Worm (Caenorhabditis elegans): ENCODE data around the gene M02F4.1.

Gene M02F4.1

DNA sequence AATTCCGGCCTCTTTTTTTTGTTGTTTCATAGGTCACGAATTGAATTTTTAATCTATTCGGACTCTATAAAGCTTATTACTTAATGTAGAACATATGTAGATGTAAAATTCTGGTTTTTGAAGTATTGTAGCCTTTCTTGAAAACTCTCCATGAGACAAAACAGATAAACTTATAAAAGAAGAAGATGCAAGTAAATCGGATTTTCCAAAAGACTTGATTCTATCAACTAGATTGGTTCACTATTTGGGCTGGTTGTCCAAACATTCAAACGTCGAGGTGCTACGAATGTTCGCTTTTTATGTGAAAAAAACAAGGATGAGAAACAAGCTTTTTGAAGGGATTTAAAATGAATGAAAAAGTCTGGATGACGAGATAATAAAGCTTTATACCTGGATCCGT, 11.1 kb upstream of the M02F4.1 start:
- no peak for TF ChIP-seq unc-62 (GFP tag; optimal IDR thresholded peaks at IDR 0.05)
- no peak for TF ChIP-seq ZK546.5 (tag; optimal IDR thresholded peaks at IDR 0.05)
- no peak for TF ChIP-seq ama-1 (optimal IDR thresholded peaks at IDR 0.05)
- TF ChIP-seq mdl-1 (tag; optimal IDR thresholded peaks at IDR 0.05): no peak
- no peak for TF ChIP-seq C34F6.9 (tag; optimal IDR thresholded peaks at IDR 0.05)
- no peak for TF ChIP-seq sem-4 (tag; optimal IDR thresholded peaks at IDR 0.05)
- no peak for TF ChIP-seq nhr-25 (tag; optimal IDR thresholded peaks at IDR 0.05)
- no peak for TF ChIP-seq elt-1 (tag; optimal IDR thresholded peaks at IDR 0.05)
- TF ChIP-seq gmeb-1 (tag; optimal IDR thresholded peaks at IDR 0.05): no peak
- no peak for TF ChIP-seq R02D3.7 (tag; optimal IDR thresholded peaks at IDR 0.05)

- TF ChIP-seq mdl-1 (tag; optimal IDR thresholded peaks at IDR 0.05): peak; percentile 38 to 56
- TF ChIP-seq egl-27 (tag; optimal IDR thresholded peaks at IDR 0.05): peak; percentile 94
- peak; percentile 54 for TF ChIP-seq blmp-1 (tag; optimal IDR thresholded peaks at IDR 0.05; ENCODE audit: insufficient read depth)
- no peak for TF ChIP-seq elt-3 (tag; optimal IDR thresholded peaks at IDR 0.05)
- TF ChIP-seq nhr-237 (tag; optimal IDR thresholded peaks at IDR 0.05): peak; percentile 66
- peak; percentile 81 for TF ChIP-seq sem-4 (tag; optimal IDR thresholded peaks at IDR 0.05)
- TF ChIP-seq mbf-1 (tag; optimal IDR thresholded peaks at IDR 0.05): peak; percentile 59
- TF ChIP-seq fos-1 (tag; optimal IDR thresholded peaks at IDR 0.05): peak; percentile 83
- peak; percentile 84 for TF ChIP-seq C34F6.9 (tag; optimal IDR thresholded peaks at IDR 0.05)
- TF ChIP-seq nhr-21 (tag; optimal IDR thresholded peaks at IDR 0.05): peak; percentile 90
- peak; percentile 97 for TF ChIP-seq unc-55 (GFP tag; optimal IDR thresholded peaks at IDR 0.05)
- TF ChIP-seq ZK546.5 (tag; optimal IDR thresholded peaks at IDR 0.05): peak; percentile 41
- TF ChIP-seq sma-9 (GFP tag; optimal IDR thresholded peaks at IDR 0.05): peak; percentile 95
- TF ChIP-seq sma-9 (tag; optimal IDR thresholded peaks at IDR 0.05): no peak
- TF ChIP-seq ztf-1 (GFP tag; conservative IDR thresholded peaks at IDR 0.05): no peak
- peak; percentile 75 for TF ChIP-seq lin-39 (tag; optimal IDR thresholded peaks at IDR 0.05)
- TF ChIP-seq lin-11 (tag; optimal IDR thresholded peaks at IDR 0.05): peak; percentile 87
- peak; percentile 87 for TF ChIP-seq sma-3 (GFP tag; optimal IDR thresholded peaks at IDR 0.05)
- TF ChIP-seq crh-2 (tag; optimal IDR thresholded peaks at IDR 0.05): peak; percentile 92
- TF ChIP-seq peb-1 (tag; optimal IDR thresholded peaks at IDR 0.05): no peak
- TF ChIP-seq nhr-11 (tag; optimal IDR thresholded peaks at IDR 0.05): peak; percentile 83
- peak; percentile 60 for TF ChIP-seq nhr-10 (tag; optimal IDR thresholded peaks at IDR 0.05)
- peak; percentile 86 for TF ChIP-seq nhr-6 (tag; optimal IDR thresholded peaks at IDR 0.05)
- TF ChIP-seq mab-5 (tag; optimal IDR thresholded peaks at IDR 0.05): peak; percentile 91
- peak; percentile 41 for TF ChIP-seq aly-2 (tag; optimal IDR thresholded peaks at IDR 0.05)
- TF ChIP-seq ceh-16 (tag; optimal IDR thresholded peaks at IDR 0.05): peak; percentile 34
- no peak for TF ChIP-seq alr-1 (tag; optimal IDR thresholded peaks at IDR 0.05)
- TF ChIP-seq ztf-4 (tag; optimal IDR thresholded peaks at IDR 0.05): peak; percentile 85
- TF ChIP-seq zag-1 (tag; optimal IDR thresholded peaks at IDR 0.05): peak; percentile 92
- TF ChIP-seq unc-62 (GFP tag; optimal IDR thresholded peaks at IDR 0.05): no peak
- TF ChIP-seq dmd-4 (tag; optimal IDR thresholded peaks at IDR 0.05): no peak
- peak; percentile 15 for TF ChIP-seq ceh-82 (tag; optimal IDR thresholded peaks at IDR 0.05)
- TF ChIP-seq nhr-23 (tag; optimal IDR thresholded peaks at IDR 0.05): no peak
- TF ChIP-seq R02D3.7 (tag; optimal IDR thresholded peaks at IDR 0.05): peak; percentile 37
- peak; percentile 86 to 88 for TF ChIP-seq lsy-2 (tag; optimal IDR thresholded peaks at IDR 0.05)
- TF ChIP-seq nhr-77 (tag; optimal IDR thresholded peaks at IDR 0.05): peak; percentile 60
- peak; percentile 93 for TF ChIP-seq nhr-129 (tag; optimal IDR thresholded peaks at IDR 0.05)
- TF ChIP-seq lin-13 (GFP tag; optimal IDR thresholded peaks at IDR 0.05): peak; percentile 90
- TF ChIP-seq snpc-4 (tag; optimal IDR thresholded peaks at IDR 0.05): peak; percentile 83
- peak; percentile 48 for TF ChIP-seq nhr-12 (tag; optimal IDR thresholded peaks at IDR 0.05)
- TF ChIP-seq unc-39 (tag; optimal IDR thresholded peaks at IDR 0.05): no peak
- peak; percentile 83 for TF ChIP-seq nhr-25 (tag; optimal IDR thresholded peaks at IDR 0.05)
- TF ChIP-seq ztf-11 (tag; optimal IDR thresholded peaks at IDR 0.05): peak; percentile 70
- no peak for TF ChIP-seq elt-1 (tag; optimal IDR thresholded peaks at IDR 0.05)
- TF ChIP-seq Y55F3AM.14 (GFP tag; optimal IDR thresholded peaks at IDR 0.05): peak; percentile 94
- peak; percentile 62 for TF ChIP-seq ama-1 (optimal IDR thresholded peaks at IDR 0.05)
- peak; percentile 92 for TF ChIP-seq F13H6.1 (tag; optimal IDR thresholded peaks at IDR 0.05)
- TF ChIP-seq gmeb-1 (tag; optimal IDR thresholded peaks at IDR 0.05): peak; percentile 81
- TF ChIP-seq skn-1 (tag; optimal IDR thresholded peaks at IDR 0.05): peak; percentile 9
Observed at ce11 chrX:3035972-3036379, 7.0 kb upstream of the M02F4.1 start.

Measured in whole organism, L2 larva.